Fruit fly (Drosophila melanogaster) Kc167 (cell line): ENCODE measurements around the gene Evi5.

Experiments used
- Myc ChIP-seq: fragments of >200 bp; optimal IDR thresholded peaks from 2 replicates; lab custom pipeline; 2017; ENCODE audit warnings: missing external identifiers
- psq ChIP-seq: fragments of >200 bp; optimal IDR thresholded peaks from 2 replicates; lab custom pipeline; 2017; ENCODE audit warnings: missing external identifiers

dm6 chrX:11458912-11459836 lies 5.0 kb upstream of the Evi5 start, which contains the start of gene CG43155:
- TF ChIP-seq psq (no peak), Myc (lab: Kevin White, UChicago) (no peak)
